Worm (Caenorhabditis elegans): ENCODE data around the gene H20E11.2.
"Not testable (repeated sequence)": the region's sequence is repeated elsewhere in the genome, so short reads cannot be mapped to it uniquely, and the experiment has no call there.

The H20E11.2 gene

DNA sequence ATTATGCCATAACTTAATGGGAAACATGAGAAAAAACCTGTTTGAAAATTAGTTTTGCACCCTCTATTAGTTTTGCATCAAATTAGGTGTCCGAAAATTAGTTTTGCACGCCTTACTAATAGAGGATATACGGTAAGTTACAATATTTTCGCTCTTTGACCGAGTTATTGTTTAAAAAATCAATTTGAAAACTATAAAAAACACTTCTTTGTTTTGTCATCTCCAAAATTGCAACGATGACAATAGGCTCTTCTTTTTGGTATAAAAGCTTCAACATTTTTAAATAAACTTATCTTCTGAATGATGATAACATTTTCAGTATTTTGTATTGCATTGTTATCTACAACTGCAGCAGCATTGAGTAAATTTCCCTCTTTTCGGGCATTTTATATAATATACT, at the start of gene H20E11.2:
H20E11.2 (plus strand) TSS at position 301 of the 400 bp plus-strand sequence.
- TF ChIP-seq ceh-13 (GFP tag; optimal IDR thresholded peaks at IDR 0.05); ceh-36 (tag; optimal IDR thresholded peaks at IDR 0.05); ama-1 (optimal IDR thresholded peaks at IDR 0.05): not testable (repeated sequence)

DNA sequence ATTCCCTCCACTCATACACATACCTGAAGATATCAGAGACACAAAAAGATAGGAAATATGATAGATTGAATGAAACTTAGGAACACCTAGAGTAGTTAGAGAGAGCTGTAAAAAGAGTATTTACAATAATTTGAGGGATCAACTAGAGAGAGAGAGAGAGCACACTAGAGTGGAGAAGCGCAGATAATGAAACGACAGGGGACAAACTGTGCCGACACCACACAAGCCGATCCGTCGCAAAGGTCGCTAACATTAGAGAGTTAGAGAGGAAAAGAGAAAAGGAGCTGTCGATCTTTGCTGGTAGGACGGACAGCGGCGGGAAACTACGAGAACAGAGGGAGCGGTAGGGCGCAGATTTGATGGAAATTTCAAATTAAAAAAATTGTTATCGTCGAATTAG, 42.4 kb upstream of the H20E11.2 start, which contains the start of gene dyci-1:
dyci-1 (minus strand) TSS at position 122 of the 400 bp plus-strand sequence.
- TF ChIP-seq ets-7 (tag; optimal IDR thresholded peaks at IDR 0.05) (no peak), hmg-4 (GFP tag; optimal IDR thresholded peaks at IDR 0.05) (no peak), ceh-36 (tag; optimal IDR thresholded peaks at IDR 0.05) (no peak)

ce11 chrIV:6785873-6786272, 41.7 kb upstream of the H20E11.2 start:
- TF ChIP-seq sea-1 (GFP tag; conservative IDR thresholded peaks at IDR 0.05): no peak
- no peak for TF ChIP-seq tbx-37 (GFP tag; conservative IDR thresholded peaks at IDR 0.05)
- no peak for TF ChIP-seq hmbx-1 (tag; optimal IDR thresholded peaks at IDR 0.05)
- TF ChIP-seq tbx-11 (GFP tag; IDR thresholded peaks at IDR 0.05): no peak
- no peak for TF ChIP-seq hnd-1 (tag; optimal IDR thresholded peaks at IDR 0.05)
- TF ChIP-seq B0310.2 (tag; optimal IDR thresholded peaks at IDR 0.05): no peak
- TF ChIP-seq tra-4 (tag; optimal IDR thresholded peaks at IDR 0.05): no peak
- TF ChIP-seq hmg-4 (GFP tag; optimal IDR thresholded peaks at IDR 0.05): no peak
- no peak for TF ChIP-seq F13C5.2 (tag; optimal IDR thresholded peaks at IDR 0.05)
- TF ChIP-seq scrt-1 (GFP tag; IDR thresholded peaks at IDR 0.05): no peak
- no peak for TF ChIP-seq ceh-36 (tag; optimal IDR thresholded peaks at IDR 0.05)
- TF ChIP-seq ets-7 (tag; optimal IDR thresholded peaks at IDR 0.05): no peak

DNA sequence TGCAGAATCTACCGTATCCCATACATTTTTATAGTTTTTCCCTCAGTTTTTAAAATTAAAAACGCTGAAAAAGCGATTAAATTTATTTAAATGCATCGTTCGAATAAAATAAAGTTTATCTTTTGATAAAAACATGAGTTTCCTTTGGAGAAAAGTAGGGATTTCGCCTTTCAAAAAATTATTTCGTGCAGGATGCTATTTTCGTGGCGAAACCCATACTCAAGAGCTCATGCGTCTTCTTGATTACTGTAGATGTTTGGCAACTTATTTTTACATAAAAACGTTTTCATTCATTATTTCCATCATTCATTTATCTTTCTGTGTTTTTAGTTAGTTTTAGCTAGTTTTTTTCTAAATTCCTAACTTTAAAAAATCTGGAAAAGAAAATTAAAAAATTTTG, 37.6 kb upstream of the H20E11.2 start:
- TF ChIP-seq sea-1 (GFP tag; conservative IDR thresholded peaks at IDR 0.05): no peak
- TF ChIP-seq ama-1 (optimal IDR thresholded peaks at IDR 0.05): no peak
- no peak for TF ChIP-seq tra-4 (tag; optimal IDR thresholded peaks at IDR 0.05)
- TF ChIP-seq pes-1 (GFP tag; IDR thresholded peaks at IDR 0.05): no peak
- TF ChIP-seq hnd-1 (tag; optimal IDR thresholded peaks at IDR 0.05): no peak
- no peak for TF ChIP-seq hmbx-1 (tag; optimal IDR thresholded peaks at IDR 0.05)
- TF ChIP-seq tbx-11 (GFP tag; IDR thresholded peaks at IDR 0.05): no peak
- no peak for TF ChIP-seq ets-7 (tag; optimal IDR thresholded peaks at IDR 0.05)
- no peak for TF ChIP-seq tbx-37 (GFP tag; conservative IDR thresholded peaks at IDR 0.05)
- TF ChIP-seq scrt-1 (GFP tag; IDR thresholded peaks at IDR 0.05): no peak
- TF ChIP-seq flt-1 (GFP tag; IDR thresholded peaks at IDR 0.05): no peak
- TF ChIP-seq hmg-4 (GFP tag; optimal IDR thresholded peaks at IDR 0.05): no peak
- no peak for TF ChIP-seq ceh-36 (tag; optimal IDR thresholded peaks at IDR 0.05)
- TF ChIP-seq ceh-13 (GFP tag; optimal IDR thresholded peaks at IDR 0.05): no peak

DNA sequence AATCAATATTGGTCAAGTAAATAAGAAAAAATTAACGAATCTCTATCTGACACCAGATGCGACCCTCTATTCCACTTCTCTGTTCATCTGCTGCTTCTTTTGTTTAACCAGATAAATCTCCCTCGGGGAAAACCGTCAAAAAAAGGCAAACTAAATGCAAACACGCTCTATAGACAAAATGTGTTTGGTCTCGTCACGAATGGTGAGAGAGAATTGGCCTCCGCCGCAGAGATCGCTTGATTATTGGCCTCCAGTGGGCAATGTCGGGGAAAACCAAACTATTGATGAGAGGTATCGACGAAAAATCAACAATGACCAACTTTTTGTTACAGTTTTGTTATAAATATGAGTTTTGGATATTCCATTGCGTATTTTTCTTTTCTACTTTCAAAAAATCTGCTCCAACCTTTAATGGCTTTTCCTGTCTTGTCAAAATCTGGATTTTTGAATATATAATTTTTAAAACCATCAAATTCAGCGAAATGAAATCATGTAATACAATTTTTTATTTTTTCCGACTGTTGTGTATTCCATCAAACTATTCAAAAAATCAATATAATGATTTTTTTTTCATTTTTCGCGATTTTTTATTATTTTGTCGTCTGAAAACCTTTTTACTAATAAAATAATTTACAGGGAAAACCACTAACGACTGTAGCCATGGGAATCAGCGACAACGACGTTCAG, 37.0 kb upstream of the H20E11.2 start, which contains the start of the genes C17H12.2 and vha-8:
C17H12.2 (minus strand) TSS at position 51 of the 687 bp plus-strand sequence.
vha-8 (plus strand) TSS at position 637 of the 687 bp plus-strand sequence.
- TF ChIP-seq B0310.2 (tag; optimal IDR thresholded peaks at IDR 0.05) (no peak), tra-4 (tag; optimal IDR thresholded peaks at IDR 0.05) (no peak), aly-1 (tag; optimal IDR thresholded peaks at IDR 0.05) (no peak), ceh-36 (tag; optimal IDR thresholded peaks at IDR 0.05) (no peak), hmbx-1 (tag; optimal IDR thresholded peaks at IDR 0.05) (no peak), hmg-4 (GFP tag; optimal IDR thresholded peaks at IDR 0.05) (peak; percentile 48), sea-1 (GFP tag; conservative IDR thresholded peaks at IDR 0.05) (0 out of 2 replicates have a peak, but pooled peaks have one; percentile 13), tbx-37 (GFP tag; conservative IDR thresholded peaks at IDR 0.05) (0 out of 2 replicates have a peak, but pooled peaks have one; percentile 15), scrt-1 (GFP tag; IDR thresholded peaks at IDR 0.05) (no peak), hnd-1 (tag; optimal IDR thresholded peaks at IDR 0.05) (no peak), flt-1 (GFP tag; IDR thresholded peaks at IDR 0.05) (0 out of 2 replicates have a peak, but pooled peaks have one; percentile 38), pes-1 (GFP tag; IDR thresholded peaks at IDR 0.05) (no peak), tbx-11 (GFP tag; IDR thresholded peaks at IDR 0.05) (no peak), ets-7 (tag; optimal IDR thresholded peaks at IDR 0.05) (no peak), ceh-13 (GFP tag; optimal IDR thresholded peaks at IDR 0.05) (no peak), ama-1 (optimal IDR thresholded peaks at IDR 0.05) (no peak), F13C5.2 (tag; optimal IDR thresholded peaks at IDR 0.05) (peak; percentile 58)

ce11 chrIV:6792380-6793309, 34.9 kb upstream of the H20E11.2 start:
- TF ChIP-seq hnd-1 (tag; optimal IDR thresholded peaks at IDR 0.05) (no peak), sea-1 (GFP tag; conservative IDR thresholded peaks at IDR 0.05) (no peak), ceh-13 (GFP tag; optimal IDR thresholded peaks at IDR 0.05) (no peak), F13C5.2 (tag; optimal IDR thresholded peaks at IDR 0.05) (no peak), ceh-36 (tag; optimal IDR thresholded peaks at IDR 0.05) (no peak), B0310.2 (tag; optimal IDR thresholded peaks at IDR 0.05) (no peak), hmg-4 (GFP tag; optimal IDR thresholded peaks at IDR 0.05) (no peak), ama-1 (optimal IDR thresholded peaks at IDR 0.05) (no peak), aly-1 (tag; optimal IDR thresholded peaks at IDR 0.05) (no peak), tbx-11 (GFP tag; IDR thresholded peaks at IDR 0.05) (no peak), pes-1 (GFP tag; IDR thresholded peaks at IDR 0.05) (no peak), flt-1 (GFP tag; IDR thresholded peaks at IDR 0.05) (no peak), scrt-1 (GFP tag; IDR thresholded peaks at IDR 0.05) (no peak), tbx-37 (GFP tag; conservative IDR thresholded peaks at IDR 0.05) (no peak)
